Fruit fly (Drosophila melanogaster) whole organism: ENCODE measurements around the gene sau.

ENCODE experiments used
- CG8478 ChIP-seq: fragments of >200 bp; optimal IDR thresholded peaks from 2 replicates; lab custom pipeline; 2018; ENCODE audit warnings: inconsistent platforms
- Dll ChIP-seq: fragments of >200 bp; optimal IDR thresholded peaks from 2 replicates; lab custom pipeline; 2017
- EcR ChIP-seq, 2 experiments: fragments of >200 bp; optimal IDR thresholded peaks; 2 replicates each; lab custom pipeline; 2017; ENCODE audit warnings: missing biosample characterization in 2 of 2, missing genetic modification characterization in 2 of 2, missing genetic modification reagents in 2 of 2
- pan ChIP-seq: fragments of >200 bp; optimal IDR thresholded peaks from 2 replicates; lab custom pipeline; 2017
- psq ChIP-seq: fragments of >200 bp; optimal IDR thresholded peaks from 2 replicates; lab custom pipeline; 2017
- usp ChIP-seq: fragments of >200 bp; optimal IDR thresholded peaks from 2 replicates; lab custom pipeline; 2017; ENCODE audit warnings: missing biosample characterization, missing genetic modification characterization, mixed read lengths

The sau gene

DNA sequence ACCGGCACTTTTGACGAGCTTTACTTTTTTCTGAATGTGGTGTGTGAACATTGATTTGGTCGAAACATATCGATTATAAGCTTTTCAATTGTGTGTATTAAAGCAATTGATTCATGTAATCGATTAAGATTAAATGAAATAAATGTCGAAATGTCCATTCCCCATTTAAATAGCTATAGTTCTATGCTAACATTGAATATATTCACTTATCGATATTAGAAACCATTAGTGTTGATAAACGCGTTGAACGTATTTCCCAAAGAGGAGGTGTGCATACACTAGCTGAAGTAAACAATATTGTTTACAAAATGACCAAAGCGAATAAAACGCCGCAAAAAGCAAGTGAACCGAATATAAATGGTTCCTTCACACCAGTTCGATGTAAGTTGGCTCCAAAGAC, 12.1 kb upstream of the sau start, which contains the start of the genes Uch and CG34174:
Uch (minus strand) TSS at position 208 of the 400 bp plus-strand sequence.
CG34174 (plus strand) TSS at position 263 of the 400 bp plus-strand sequence.
- no peak for TF ChIP-seq psq (lab: Kevin White, UChicago)
- TF ChIP-seq EcR (GFP tag; optimal IDR thresholded peaks at IDR 0.05; lab: Kevin White, UChicago) = no peak
- no peak for TF ChIP-seq CG8478 (lab: Kevin White, UChicago)
- TF ChIP-seq usp (GFP tag; lab: Kevin White, UChicago) = no peak
- TF ChIP-seq pan (lab: Kevin White, UChicago) = no peak
- TF ChIP-seq Dll (lab: Kevin White, UChicago) = no peak

DNA sequence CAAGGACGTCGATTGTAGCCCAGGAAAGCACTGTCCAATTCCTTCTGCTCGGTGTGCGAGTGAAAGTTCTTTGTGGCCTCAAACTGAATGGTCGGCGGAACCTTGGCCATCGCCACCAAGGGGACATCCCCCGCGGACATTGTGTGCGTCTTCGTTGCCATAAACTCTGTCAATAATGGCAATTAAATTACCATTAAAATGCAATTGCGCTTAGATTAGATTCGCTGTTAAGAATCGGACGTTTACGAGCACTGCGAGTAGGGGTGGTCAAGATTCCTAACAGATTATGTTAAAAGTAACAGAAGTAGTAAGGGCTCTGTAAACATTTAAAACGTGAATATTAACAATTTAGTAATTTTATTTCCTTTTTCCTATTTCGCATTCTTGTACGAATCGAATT, 10.1 kb upstream of the sau start, which contains the start of gene daed:
daed (minus strand) TSS at position 247 of the 400 bp plus-strand sequence.
- TF ChIP-seq usp (GFP tag; lab: Kevin White, UChicago) (no peak), Dll (lab: Kevin White, UChicago) (no peak), EcR (GFP tag; optimal IDR thresholded peaks at IDR 0.05; lab: Kevin White, UChicago) (no peak), psq (lab: Kevin White, UChicago) (no peak), CG8478 (lab: Kevin White, UChicago) (no peak), pan (lab: Kevin White, UChicago) (no peak)

DNA sequence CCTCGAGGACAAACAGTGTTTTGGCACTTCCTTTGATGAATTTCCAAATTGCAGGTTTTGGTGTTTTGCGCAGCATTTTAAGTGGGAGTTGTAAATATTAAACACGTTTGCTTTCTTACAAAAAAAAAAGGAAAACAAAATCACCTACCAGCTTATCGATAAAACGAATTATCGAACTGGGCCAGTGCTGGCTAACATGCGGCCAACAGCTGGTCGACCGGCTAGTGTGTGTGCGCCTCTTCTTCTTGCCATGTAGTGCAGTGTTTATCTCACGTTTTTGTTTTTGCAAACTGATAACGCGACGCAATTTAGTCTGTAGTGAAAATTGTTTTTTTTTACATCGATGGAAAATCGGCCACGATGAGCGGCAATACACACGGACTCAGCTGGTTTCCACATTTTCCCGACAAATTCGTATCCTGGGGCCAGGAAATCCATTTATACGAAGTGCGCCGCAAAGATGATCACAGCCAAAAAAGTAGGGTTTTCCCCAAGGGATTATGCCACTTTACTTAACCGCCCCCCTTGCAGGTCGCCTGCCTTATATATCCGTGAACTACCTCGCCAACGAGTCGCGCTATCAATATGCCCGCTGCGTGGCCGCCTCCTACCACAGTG, 9.0 kb upstream of the sau start, which contains the start of the genes CG15386, CG42371 and mio:
CG15386 (minus strand) TSS at position 180 of the 618 bp plus-strand sequence.
CG42371 (minus strand) TSS at position 180 of the 618 bp plus-strand sequence.
mio (plus strand) TSS at position 224 of the 618 bp plus-strand sequence.
- TF ChIP-seq pan (lab: Kevin White, UChicago) = no peak
- TF ChIP-seq CG8478 (lab: Kevin White, UChicago) = no peak
- no peak for TF ChIP-seq psq (lab: Kevin White, UChicago)
- TF ChIP-seq usp (GFP tag; lab: Kevin White, UChicago) = no peak
- no peak for TF ChIP-seq EcR (GFP tag; optimal IDR thresholded peaks at IDR 0.05; lab: Kevin White, UChicago)
- TF ChIP-seq Dll (lab: Kevin White, UChicago) = no peak

DNA sequence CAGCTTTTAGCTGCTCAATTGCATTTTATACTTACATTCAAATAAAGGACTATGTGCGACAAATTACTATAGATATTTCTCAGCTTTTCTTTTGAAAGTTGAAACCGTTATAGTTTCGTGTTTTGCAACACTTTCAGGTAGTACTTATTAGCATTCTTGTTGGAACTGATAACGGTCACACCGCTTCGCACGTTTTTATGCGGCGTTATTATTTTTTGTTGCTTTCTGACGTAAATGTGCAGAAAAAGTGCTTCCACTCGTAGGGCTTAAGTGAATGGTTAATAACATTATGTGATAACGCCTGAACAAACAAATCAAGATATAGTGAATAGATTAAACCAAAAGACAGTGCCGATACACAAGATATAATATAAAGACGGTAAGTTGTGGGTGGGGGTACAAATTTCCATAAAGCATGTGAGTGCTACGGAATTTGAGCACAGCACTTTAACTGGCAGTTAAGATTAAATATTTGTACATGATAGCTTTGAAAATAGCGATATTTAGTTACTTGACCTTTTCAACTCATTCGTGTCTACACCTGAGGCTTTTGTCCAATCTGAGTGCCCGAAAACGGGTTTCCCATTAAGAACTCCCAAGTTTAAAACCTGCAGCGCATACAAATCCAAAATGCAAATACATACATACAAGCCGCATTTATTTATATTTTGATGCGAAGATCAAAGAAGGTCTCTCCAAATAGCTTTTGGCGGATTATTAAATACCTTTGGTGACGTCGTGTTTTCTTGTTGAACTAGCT, 5.4 kb upstream of the sau start, which contains the start of gene papi:
papi (plus strand) TSS at position 176 of the 760 bp plus-strand sequence.
- no peak for TF ChIP-seq CG8478 (lab: Kevin White, UChicago)
- no peak for TF ChIP-seq EcR (GFP tag; optimal IDR thresholded peaks at IDR 0.05; lab: Kevin White, UChicago)
- no peak for TF ChIP-seq usp (GFP tag; lab: Kevin White, UChicago)
- TF ChIP-seq pan (lab: Kevin White, UChicago) = no peak
- TF ChIP-seq Dll (lab: Kevin White, UChicago) = no peak
- TF ChIP-seq psq (lab: Kevin White, UChicago) = no peak

DNA sequence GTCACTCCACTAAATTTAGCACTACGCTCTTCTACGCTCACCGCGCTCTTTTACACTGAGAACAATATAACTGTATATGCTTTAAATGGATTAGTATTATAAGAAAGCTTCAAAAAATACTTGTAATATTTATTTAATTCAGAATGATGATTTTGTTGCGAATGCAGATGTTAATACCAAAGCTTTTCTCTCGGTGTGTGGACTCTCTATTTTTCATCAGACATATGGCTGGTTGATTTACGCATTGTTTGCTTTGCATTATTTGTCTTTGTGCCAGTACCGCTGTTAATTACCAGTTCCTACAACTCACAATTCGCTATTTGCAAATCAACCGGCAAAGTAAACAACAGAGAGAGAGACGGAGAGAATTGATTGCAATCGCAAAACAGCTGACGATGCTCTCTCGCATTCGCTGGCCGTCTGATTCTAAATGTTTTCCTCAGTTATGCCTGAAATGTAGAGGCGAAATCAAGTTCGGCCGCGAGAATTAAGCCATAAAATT, 4.4 kb upstream of the sau start:
- no peak for TF ChIP-seq pan (lab: Kevin White, UChicago)
- TF ChIP-seq usp (GFP tag; lab: Kevin White, UChicago) = no peak
- TF ChIP-seq EcR (GFP tag; optimal IDR thresholded peaks at IDR 0.05; lab: Kevin White, UChicago) = no peak
- TF ChIP-seq CG8478 (lab: Kevin White, UChicago) = no peak
- TF ChIP-seq Dll (lab: Kevin White, UChicago) = no peak
- no peak for TF ChIP-seq psq (lab: Kevin White, UChicago)

DNA sequence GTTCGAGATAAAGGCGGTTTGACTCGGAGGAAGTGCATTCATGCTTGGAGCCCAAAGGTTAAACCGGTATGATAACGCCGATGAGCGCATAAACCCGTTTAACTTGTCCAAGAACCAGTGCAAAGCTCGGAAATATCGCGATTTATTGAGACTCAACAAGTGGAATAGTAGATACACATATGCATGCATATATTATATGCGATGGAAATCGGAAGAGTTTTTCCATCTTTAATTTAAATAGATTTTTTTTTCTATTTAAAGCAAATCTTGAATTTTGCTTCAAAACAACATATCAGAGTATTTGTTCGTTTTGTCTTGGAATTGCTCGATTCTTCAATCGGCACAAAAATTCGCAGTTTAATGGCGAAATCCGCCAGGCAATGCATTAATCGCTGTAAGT, 3.8 kb upstream of the sau start:
- no peak for TF ChIP-seq CG8478 (lab: Kevin White, UChicago)
- no peak for TF ChIP-seq Dll (lab: Kevin White, UChicago)
- TF ChIP-seq psq (lab: Kevin White, UChicago) = no peak
- TF ChIP-seq EcR (GFP tag; optimal IDR thresholded peaks at IDR 0.05; lab: Kevin White, UChicago) = no peak
- TF ChIP-seq pan (lab: Kevin White, UChicago) = no peak
- TF ChIP-seq usp (GFP tag; lab: Kevin White, UChicago) = no peak

DNA sequence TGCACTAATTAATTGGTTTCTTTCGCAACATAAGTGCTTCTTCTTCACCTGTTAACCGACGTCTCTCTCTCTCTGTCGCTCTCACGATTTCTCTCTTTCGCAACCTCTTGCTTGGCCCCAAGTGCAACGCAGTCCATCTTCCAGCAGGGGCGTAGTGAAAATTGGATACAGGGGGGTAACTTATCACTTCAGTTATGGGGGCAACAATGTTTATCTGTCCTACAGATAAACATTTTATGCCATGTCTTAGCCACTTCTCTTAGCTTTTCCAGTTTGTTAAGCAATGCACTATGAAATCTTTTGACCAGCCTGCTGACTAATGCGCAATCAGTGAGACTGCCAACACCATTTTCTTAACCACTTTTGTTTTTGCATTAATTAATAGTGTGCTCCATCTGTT, 1.2 kb downstream of the sau start:
- no peak for TF ChIP-seq usp (GFP tag; lab: Kevin White, UChicago)

DNA sequence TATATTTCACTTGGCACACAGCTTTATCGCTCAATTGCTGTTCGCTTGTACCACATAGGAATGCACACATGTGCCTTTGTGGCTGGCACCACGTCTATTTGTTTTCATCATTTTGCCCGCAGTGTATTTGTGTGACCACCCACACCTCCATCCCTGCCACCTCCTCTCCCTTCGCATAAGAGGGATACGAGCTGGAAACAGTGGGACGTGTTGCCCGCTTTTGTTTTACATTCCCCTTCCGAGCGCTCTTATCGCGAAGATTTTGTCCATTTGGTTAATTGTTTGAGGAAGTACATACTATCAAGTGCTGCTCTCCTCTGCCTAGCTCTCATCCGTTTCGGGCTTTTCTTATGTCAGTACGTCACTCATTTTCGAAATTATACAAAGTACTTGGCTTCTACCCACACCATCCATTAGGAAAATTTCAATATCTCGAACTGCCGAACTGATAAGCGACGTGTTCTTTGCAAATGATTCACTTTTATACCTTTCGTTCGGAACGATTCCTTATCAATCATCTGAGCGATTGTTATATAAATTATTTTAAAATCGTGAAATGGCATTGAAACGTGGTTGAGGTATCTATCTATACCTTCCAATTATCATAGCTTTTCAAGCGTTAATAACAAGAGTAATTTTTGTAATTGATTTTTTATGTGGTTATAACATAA, 2.2 kb downstream of the sau start:
- TF ChIP-seq psq (lab: Kevin White, UChicago) = no peak
- TF ChIP-seq EcR (GFP tag; optimal IDR thresholded peaks at IDR 0.05; lab: Kevin White, UChicago) = no peak
- TF ChIP-seq CG8478 (lab: Kevin White, UChicago) = no peak
- TF ChIP-seq usp (GFP tag; lab: Kevin White, UChicago) = no peak
- TF ChIP-seq pan (lab: Kevin White, UChicago) = no peak
- no peak for TF ChIP-seq Dll (lab: Kevin White, UChicago)

DNA sequence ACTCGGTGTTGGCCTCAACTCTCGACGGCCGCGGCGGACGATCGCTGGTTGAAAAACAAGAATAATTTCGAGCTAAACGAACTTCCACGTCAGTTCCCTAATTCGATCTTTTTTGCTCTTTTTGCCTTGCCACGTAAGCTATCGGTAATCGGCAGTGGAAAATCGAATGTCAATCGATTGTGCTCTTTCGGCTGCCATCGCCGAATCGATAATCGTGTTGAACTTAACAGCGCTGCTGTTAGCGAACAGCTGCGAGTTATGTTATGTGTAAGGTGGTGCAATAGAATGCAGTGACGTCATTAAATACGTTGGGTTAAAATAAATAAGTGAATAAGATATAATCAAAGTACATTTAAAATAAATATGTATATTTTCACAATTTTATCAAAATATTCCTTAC, 10.6 kb downstream of the sau start, which contains the start of gene Sec24CD:
Sec24CD (minus strand) TSS at position 123 of the 400 bp plus-strand sequence.
- TF ChIP-seq CG8478 (lab: Kevin White, UChicago) (no peak), pan (lab: Kevin White, UChicago) (no peak), usp (GFP tag; lab: Kevin White, UChicago) (no peak), psq (lab: Kevin White, UChicago) (no peak), Dll (lab: Kevin White, UChicago) (no peak), EcR (GFP tag; optimal IDR thresholded peaks at IDR 0.05; lab: Kevin White, UChicago) (no peak)

DNA sequence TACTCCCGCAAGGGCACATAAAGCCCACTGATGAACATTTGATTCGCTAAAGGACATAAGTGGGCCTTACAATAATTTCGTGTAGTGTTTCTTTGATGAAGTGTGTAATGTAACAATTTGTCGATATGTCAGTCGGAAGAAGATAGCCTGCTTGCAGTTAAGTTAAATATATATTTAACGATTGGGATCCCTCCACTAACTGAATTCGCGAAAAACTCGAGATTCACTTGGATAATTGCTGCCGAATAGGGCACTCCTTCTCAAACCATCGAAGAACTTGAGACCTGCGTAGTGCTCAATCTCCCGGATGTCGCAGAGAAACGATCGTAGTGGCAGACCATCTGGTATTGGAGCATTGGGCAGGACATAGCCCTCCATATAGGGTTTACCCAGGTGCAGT, 12.0 kb downstream of the sau start, which contains the start of gene Tengl3:
Tengl3 (minus strand) TSS at position 101 of the 400 bp plus-strand sequence.
- TF ChIP-seq EcR (GFP tag; optimal IDR thresholded peaks at IDR 0.05; lab: Kevin White, UChicago) = no peak
- no peak for TF ChIP-seq Dll (lab: Kevin White, UChicago)
- no peak for TF ChIP-seq psq (lab: Kevin White, UChicago)
- TF ChIP-seq pan (lab: Kevin White, UChicago) = no peak
